Fruit fly (Drosophila melanogaster) whole organism, embryonic: Measurements from ENCODE around the gene CG5928.

Source experiments
- CG17912 ChIP-seq: fragments of 200-800 bp; sonication (Bioruptor generic); optimal IDR thresholded peaks from 2 replicates; lab custom pipeline; 2018; ENCODE audit warnings: missing biosample characterization, mild to moderate bottlenecking, missing genetic modification characterization
- CG18262 ChIP-seq: fragments of 200-800 bp; optimal IDR thresholded peaks from 3 replicates; lab custom pipeline; 2019; ENCODE audit warnings: missing biosample characterization, mild to moderate bottlenecking, missing genetic modification characterization, moderate library complexity
- CG42726 ChIP-seq: fragments of 200-800 bp; sonication (Bioruptor generic); IDR thresholded peaks from 2 replicates; pipeline ENCODE4 v1.3.6; 2022; ENCODE audit warnings: missing biosample characterization, missing genetic modification characterization; ENCODE audit not compliant: partially characterized antibody
- bsh ChIP-seq, 2 experiments: fragments of 200-800 bp; sonication (Bioruptor generic); optimal IDR thresholded peaks; 2 replicates each; lab custom pipeline; 2017 to 2018; ENCODE audit warnings: mild to moderate bottlenecking in 2 of 2, missing biosample characterization in 2 of 2, missing genetic modification characterization in 2 of 2, moderate library complexity in 1 of 2
- grau ChIP-seq: fragments of 200-800 bp; optimal IDR thresholded peaks from 3 replicates; lab custom pipeline; 2019; ENCODE audit warnings: missing biosample characterization, mild to moderate bottlenecking, missing genetic modification characterization, moderate library complexity

DNA sequence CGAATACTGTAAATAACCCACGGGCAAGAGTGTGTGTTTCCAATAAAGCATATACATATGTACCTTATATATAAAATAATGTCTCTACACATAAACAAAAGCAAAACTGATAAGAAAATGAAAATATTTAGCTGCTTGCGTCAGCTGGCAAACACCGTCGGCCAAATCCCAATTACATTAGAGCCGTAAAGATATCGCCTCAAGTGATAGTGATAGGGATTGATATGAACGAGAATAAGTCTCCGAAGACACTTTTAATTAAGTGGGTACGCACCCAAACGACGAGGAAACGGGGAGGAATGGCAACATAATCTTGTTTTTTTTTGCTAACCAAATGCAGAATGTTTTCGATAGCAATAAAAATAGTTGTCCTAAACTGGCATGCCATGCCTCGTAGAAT lies 3.2 kb upstream of the CG5928 start:
- TF ChIP-seq CG18262 (tag; lab: Kevin White, UChicago) (no peak), CG42726 (GFP tag; lab: Robert Waterston, UW) (no peak), bsh (GFP tag; optimal IDR thresholded peaks at IDR 0.05; lab: Kevin White, UChicago) (no peak), grau (tag; lab: Kevin White, UChicago) (no peak), CG17912 (GFP tag; lab: Kevin White, UChicago) (no peak)
